Fruit fly (Drosophila melanogaster) whole organism, prepupa: Measurements from ENCODE around the gene eater.

Experiments
- Blimp-1 ChIP-seq: fragments of 200-800 bp; sonication (Bioruptor generic); optimal IDR thresholded peaks from 3 replicates; lab custom pipeline; 2017; ENCODE audit warnings: missing biosample characterization, missing genetic modification characterization, mild to moderate bottlenecking, moderate library complexity, missing genetic modification reagents
- CG10631 ChIP-seq: fragments of 200-800 bp; sonication (Bioruptor generic); optimal IDR thresholded peaks from 2 replicates; lab custom pipeline; 2016; ENCODE audit warnings: missing biosample characterization, missing genetic modification characterization
- CG10669 ChIP-seq: fragments of 200-800 bp; sonication (Bioruptor generic); optimal IDR thresholded peaks from 3 replicates; lab custom pipeline; 2018; ENCODE audit warnings: missing biosample characterization, mild to moderate bottlenecking, missing genetic modification characterization, moderate library complexity
- CG11294 ChIP-seq: fragments of 200-800 bp; sonication (Bioruptor generic); IDR thresholded peaks from 2 replicates; pipeline ENCODE4 v1.3.6; 2022; ENCODE audit warnings: missing biosample characterization, missing genetic modification characterization
- CG11762 ChIP-seq: fragments of 200-800 bp; sonication (Bioruptor generic); optimal IDR thresholded peaks from 3 replicates; lab custom pipeline; 2016; ENCODE audit warnings: missing biosample characterization, missing genetic modification characterization; ENCODE audit not compliant: insufficient read depth
- CG1621 ChIP-seq: fragments of 200-800 bp; sonication (Bioruptor generic); optimal IDR thresholded peaks from 3 replicates; lab custom pipeline; 2018; ENCODE audit warnings: missing biosample characterization, mild to moderate bottlenecking, missing genetic modification characterization
- CG3032 ChIP-seq: fragments of 200-800 bp; optimal IDR thresholded peaks from 2 replicates; lab custom pipeline; 2019; ENCODE audit warnings: missing biosample characterization, mild to moderate bottlenecking, missing genetic modification characterization, moderate library complexity
- CG34406 ChIP-seq: fragments of 200-800 bp; sonication (Bioruptor generic); optimal IDR thresholded peaks from 3 replicates; lab custom pipeline; 2016; ENCODE audit warnings: missing biosample characterization, missing genetic modification characterization
- CG3919 ChIP-seq: fragments of 200-800 bp; sonication (Bioruptor generic); optimal IDR thresholded peaks from 3 replicates; lab custom pipeline; 2016; ENCODE audit warnings: missing biosample characterization, missing genetic modification characterization
- CG4318 ChIP-seq: fragments of 200-800 bp; sonication (Bioruptor generic); optimal IDR thresholded peaks from 3 replicates; lab custom pipeline; 2017; ENCODE audit warnings: missing biosample characterization, mild to moderate bottlenecking, missing genetic modification characterization
- CG6163 ChIP-seq: fragments of 200-800 bp; sonication (Bioruptor generic); IDR thresholded peaks from 3 replicates; pipeline ENCODE4 v1.3.6; 2022; ENCODE audit warnings: missing biosample characterization, missing genetic modification characterization
- CG6276 ChIP-seq: fragments of 200-800 bp; sonication (Bioruptor generic); optimal IDR thresholded peaks from 2 replicates; lab custom pipeline; 2017; ENCODE audit warnings: missing biosample characterization, mild to moderate bottlenecking, missing genetic modification characterization
- CG6792 ChIP-seq: fragments of 200-800 bp; sonication (Bioruptor generic); optimal IDR thresholded peaks from 3 replicates; lab custom pipeline; 2016; ENCODE audit warnings: missing biosample characterization, missing genetic modification characterization
- CG6808 ChIP-seq: fragments of 200-800 bp; sonication (Bioruptor generic); optimal IDR thresholded peaks from 3 replicates; lab custom pipeline; 2017; ENCODE audit warnings: missing biosample characterization, missing genetic modification characterization, mild to moderate bottlenecking, moderate library complexity, missing genetic modification reagents
- CG7368 ChIP-seq: fragments of 200-800 bp; sonication (Bioruptor generic); optimal IDR thresholded peaks from 3 replicates; lab custom pipeline; 2016; ENCODE audit warnings: missing biosample characterization, missing genetic modification characterization
- CG8119 ChIP-seq: fragments of 200-800 bp; sonication (Bioruptor generic); IDR thresholded peaks from 3 replicates; pipeline ENCODE4 v1.3.6; 2022; ENCODE audit warnings: missing biosample characterization, missing genetic modification characterization
- CG8319 ChIP-seq: fragments of 200-800 bp; sonication (Bioruptor generic); optimal IDR thresholded peaks from 3 replicates; lab custom pipeline; 2016; ENCODE audit warnings: missing biosample characterization, missing genetic modification characterization
- CG8632 ChIP-seq: fragments of 200-800 bp; sonication (Bioruptor generic); optimal IDR thresholded peaks from 3 replicates; lab custom pipeline; 2016; ENCODE audit warnings: missing biosample characterization, missing genetic modification characterization
- CG9139 ChIP-seq: fragments of 200-800 bp; sonication (Bioruptor generic); optimal IDR thresholded peaks from 3 replicates; lab custom pipeline; 2017; ENCODE audit warnings: missing biosample characterization, mild to moderate bottlenecking, missing genetic modification characterization
- Eip75B ChIP-seq: fragments of 200-800 bp; sonication (Bioruptor generic); optimal IDR thresholded peaks from 3 replicates; lab custom pipeline; 2016; ENCODE audit warnings: missing biosample characterization, missing genetic modification characterization
- Eip78C ChIP-seq: fragments of 200-800 bp; sonication (Bioruptor generic); peaks from one replicate; lab custom pipeline; 2016; ENCODE audit warnings: missing biosample characterization, missing genetic modification characterization
- Ets21C ChIP-seq: fragments of 200-800 bp; sonication (Bioruptor generic); optimal IDR thresholded peaks from 3 replicates; lab custom pipeline; 2016; ENCODE audit warnings: missing biosample characterization, missing genetic modification characterization
- Gug ChIP-seq: fragments of 200-800 bp; sonication (Bioruptor generic); IDR thresholded peaks from 2 replicates; pipeline ENCODE4 v1.3.6; 2022; ENCODE audit warnings: missing biosample characterization, missing genetic modification characterization
- Hr38 ChIP-seq: sonication (Bioruptor generic); optimal IDR thresholded peaks from 2 replicates; lab custom pipeline; 2016; ENCODE audit warnings: missing biosample characterization, missing genetic modification characterization
- Hr39 ChIP-seq: fragments of 200-800 bp; sonication (Bioruptor generic); optimal IDR thresholded peaks from 2 replicates; lab custom pipeline; 2016; ENCODE audit warnings: missing biosample characterization, missing genetic modification characterization
- Hr4 ChIP-seq: fragments of 200-800 bp; sonication (Bioruptor generic); optimal IDR thresholded peaks from 3 replicates; lab custom pipeline; 2016; ENCODE audit warnings: missing biosample characterization, missing genetic modification characterization
- Lpt ChIP-seq: fragments of 200-800 bp; sonication (Bioruptor generic); optimal IDR thresholded peaks from 3 replicates; lab custom pipeline; 2016; ENCODE audit warnings: missing biosample characterization, missing genetic modification characterization
- Met ChIP-seq: fragments of 200-800 bp; sonication (Bioruptor generic); optimal IDR thresholded peaks from 3 replicates; lab custom pipeline; 2016; ENCODE audit warnings: missing biosample characterization, missing genetic modification characterization
- OdsH ChIP-seq: fragments of 200-800 bp; sonication (Bioruptor generic); optimal IDR thresholded peaks from 3 replicates; lab custom pipeline; 2016; ENCODE audit warnings: missing biosample characterization, missing genetic modification characterization
- Smox ChIP-seq: fragments of 200-800 bp; sonication (Bioruptor generic); optimal IDR thresholded peaks from 3 replicates; lab custom pipeline; 2016; ENCODE audit warnings: missing biosample characterization, missing genetic modification characterization
- Sox102F ChIP-seq: fragments of 200-800 bp; sonication (Bioruptor generic); optimal IDR thresholded peaks from 2 replicates; lab custom pipeline; 2016; ENCODE audit warnings: missing biosample characterization, mild to moderate bottlenecking, missing genetic modification characterization
- Sox14 ChIP-seq: fragments of 200-800 bp; sonication (Bioruptor generic); optimal IDR thresholded peaks from 3 replicates; lab custom pipeline; 2016; ENCODE audit warnings: missing biosample characterization, missing genetic modification characterization
- Sox15 ChIP-seq: fragments of 200-800 bp; sonication (Bioruptor generic); optimal IDR thresholded peaks from 3 replicates; lab custom pipeline; 2016; ENCODE audit warnings: missing biosample characterization, missing genetic modification characterization
- achi ChIP-seq: fragments of 200-800 bp; sonication (Bioruptor generic); optimal IDR thresholded peaks from 3 replicates; lab custom pipeline; 2016; ENCODE audit warnings: missing biosample characterization, missing genetic modification characterization
- acj6 ChIP-seq: fragments of 200-800 bp; sonication (Bioruptor generic); optimal IDR thresholded peaks from 3 replicates; lab custom pipeline; 2016; ENCODE audit warnings: missing biosample characterization, missing genetic modification characterization
- cyc ChIP-seq: fragments of 200-800 bp; sonication (Bioruptor generic); optimal IDR thresholded peaks from 3 replicates; lab custom pipeline; 2016; ENCODE audit warnings: missing biosample characterization, missing genetic modification characterization
- dac ChIP-seq: fragments of 200-800 bp; sonication (Bioruptor generic); optimal IDR thresholded peaks from 2 replicates; lab custom pipeline; 2017; ENCODE audit warnings: missing biosample characterization, mild to moderate bottlenecking, missing genetic modification characterization
- dsx ChIP-seq: fragments of 200-800 bp; optimal IDR thresholded peaks from 3 replicates; lab custom pipeline; 2019; ENCODE audit warnings: missing biosample characterization, mild to moderate bottlenecking, missing genetic modification characterization, moderate library complexity; ENCODE audit not compliant: poor library complexity, severe bottlenecking
- eg ChIP-seq: fragments of 200-800 bp; sonication (Bioruptor generic); IDR thresholded peaks from 3 replicates; pipeline ENCODE4 v1.3.6; 2022; ENCODE audit warnings: missing biosample characterization, missing genetic modification characterization
- fd59A ChIP-seq: fragments of 200-800 bp; sonication (Bioruptor generic); optimal IDR thresholded peaks from 2 replicates; lab custom pipeline; 2017; ENCODE audit warnings: missing biosample characterization, mild to moderate bottlenecking, missing genetic modification characterization, missing genetic modification reagents
- fd85E ChIP-seq: fragments of 200-800 bp; sonication (Bioruptor generic); optimal IDR thresholded peaks from 3 replicates; lab custom pipeline; 2016; ENCODE audit warnings: missing biosample characterization, missing genetic modification characterization
- fkh ChIP-seq: fragments of 200-800 bp; sonication (Bioruptor generic); optimal IDR thresholded peaks from 3 replicates; lab custom pipeline; 2017; ENCODE audit warnings: missing biosample characterization, mild to moderate bottlenecking, missing genetic modification characterization, moderate library complexity
- lz ChIP-seq: fragments of 200-800 bp; sonication (Bioruptor generic); optimal IDR thresholded peaks from 3 replicates; lab custom pipeline; 2016; ENCODE audit warnings: missing biosample characterization, missing genetic modification characterization
- net ChIP-seq: fragments of 200-800 bp; sonication (Bioruptor generic); optimal IDR thresholded peaks from 3 replicates; lab custom pipeline; 2016; ENCODE audit warnings: missing biosample characterization, missing genetic modification characterization
- pdm3 ChIP-seq: fragments of 200-800 bp; sonication (Bioruptor generic); optimal IDR thresholded peaks from 3 replicates; lab custom pipeline; 2016; ENCODE audit warnings: missing biosample characterization, missing genetic modification characterization
- salr ChIP-seq, 2 experiments: fragments of 200-800 bp; sonication (Bioruptor generic); optimal IDR thresholded peaks; 3 replicates each; lab custom pipeline; 2016 to 2018; ENCODE audit warnings: missing biosample characterization in 2 of 2, missing genetic modification characterization in 2 of 2, mild to moderate bottlenecking in 1 of 2
- spab ChIP-seq: fragments of 200-800 bp; sonication (Bioruptor generic); optimal IDR thresholded peaks from 2 replicates; lab custom pipeline; 2017; ENCODE audit warnings: missing biosample characterization, mild to moderate bottlenecking, missing genetic modification characterization, missing genetic modification reagents
- svp ChIP-seq: fragments of 200-800 bp; sonication (Bioruptor generic); peaks from one replicate; lab custom pipeline; 2016; ENCODE audit warnings: missing biosample characterization, missing genetic modification characterization
- topi ChIP-seq: fragments of 200-800 bp; sonication (Bioruptor generic); optimal IDR thresholded peaks from 3 replicates; lab custom pipeline; 2016; ENCODE audit warnings: missing biosample characterization, missing genetic modification characterization
- vri ChIP-seq: fragments of 200-800 bp; sonication (Bioruptor generic); optimal IDR thresholded peaks from 3 replicates; lab custom pipeline; 2016; ENCODE audit warnings: missing biosample characterization, mild to moderate bottlenecking, missing genetic modification characterization

eater gene

dm6 chr3R:27135692-27136641, 36.5 kb upstream of the eater start:
- no peak for TF ChIP-seq Hr38
- peak; percentile 39 for TF ChIP-seq svp (GFP tag; lab: Kevin White, UChicago)
- TF ChIP-seq Smox (GFP tag; lab: Kevin White, UChicago) = peak; percentile 58
- peak; percentile 93 for TF ChIP-seq fkh (GFP tag; lab: Kevin White, UChicago)
- peak; percentile 69 for TF ChIP-seq CG7368 (GFP tag; lab: Kevin White, UChicago)
- peak; percentile 72 for TF ChIP-seq CG8632 (GFP tag; lab: Kevin White, UChicago)
- peak; percentile 68 for TF ChIP-seq CG34406 (GFP tag; lab: Kevin White, UChicago)
- peak; percentile 59 for TF ChIP-seq Eip75B
- TF ChIP-seq Gug (GFP tag; lab: Robert Waterston, UW) = 0 out of 2 replicates have a peak, but pooled peaks have one; percentile 26
- TF ChIP-seq dsx (GFP tag; lab: Kevin White, UChicago) = peak; percentile 50
- no peak for TF ChIP-seq cyc (GFP tag; lab: Kevin White, UChicago)
- peak; percentile 22 for TF ChIP-seq topi (GFP tag; lab: Kevin White, UChicago)
- peak; percentile 63 for TF ChIP-seq CG3919
- TF ChIP-seq CG10669 (GFP tag; lab: Kevin White, UChicago) = peak; percentile 70
- no peak for TF ChIP-seq Hr39 (GFP tag; lab: Kevin White, UChicago)
- TF ChIP-seq CG6792 = peak; percentile 77
- TF ChIP-seq net (GFP tag; lab: Kevin White, UChicago) = peak; percentile 60
- peak; percentile 49 for TF ChIP-seq Sox102F (GFP tag; lab: Kevin White, UChicago)
- TF ChIP-seq Sox15 = no peak
- TF ChIP-seq CG6276 (GFP tag; lab: Kevin White, UChicago) = no peak
- peak; percentile 35 for TF ChIP-seq fd59A (GFP tag; lab: Kevin White, UChicago)
- TF ChIP-seq Ets21C (GFP tag; lab: Kevin White, UChicago) = no peak
- peak; percentile 63 for TF ChIP-seq spab (GFP tag; lab: Kevin White, UChicago)
- peak; percentile 15 for TF ChIP-seq Met
- TF ChIP-seq Hr4 (GFP tag; lab: Kevin White, UChicago) = no peak
- TF ChIP-seq CG1621 (tag; lab: Kevin White, UChicago) = peak; percentile 54
- TF ChIP-seq Lpt (GFP tag; lab: Kevin White, UChicago) = no peak
- TF ChIP-seq CG8319 (GFP tag; lab: Kevin White, UChicago) = peak; percentile 49
- peak; percentile 41 for TF ChIP-seq achi (GFP tag; lab: Kevin White, UChicago)
- peak; percentile 46 for TF ChIP-seq CG3032
- TF ChIP-seq acj6 (GFP tag; lab: Kevin White, UChicago) = peak; percentile 48
- no peak for TF ChIP-seq dac (GFP tag; lab: Kevin White, UChicago)
- peak; percentile 75 for TF ChIP-seq CG6163 (GFP tag; lab: Robert Waterston, UW)
- TF ChIP-seq Sox14 (GFP tag; lab: Kevin White, UChicago) = peak; percentile 6
- TF ChIP-seq CG10631 (GFP tag; lab: Kevin White, UChicago) = peak; percentile 56
- TF ChIP-seq lz (GFP tag; lab: Kevin White, UChicago) = peak; percentile 45
- peak; percentile 22 for TF ChIP-seq Blimp-1 (GFP tag; lab: Kevin White, UChicago)
- no peak for TF ChIP-seq CG11294 (GFP tag; lab: Robert Waterston, UW)
- TF ChIP-seq pdm3 (GFP tag; lab: Kevin White, UChicago) = peak; percentile 55
- TF ChIP-seq CG9139 = peak; percentile 62
- TF ChIP-seq vri = peak; percentile 64
- TF ChIP-seq CG6808 (GFP tag; lab: Kevin White, UChicago) = peak; percentile 65
- peak; percentile 7 to 28 for TF ChIP-seq salr (GFP tag; optimal IDR thresholded peaks at IDR 0.05; lab: Kevin White, UChicago)
- no peak for TF ChIP-seq eg (GFP tag; lab: Robert Waterston, UW)
- TF ChIP-seq Eip78C = peak; percentile 92
- no peak for TF ChIP-seq CG8119
- TF ChIP-seq OdsH (GFP tag; lab: Kevin White, UChicago) = peak; percentile 42
- TF ChIP-seq fd85E (GFP tag; lab: Kevin White, UChicago) = peak; percentile 23
- peak; percentile 18 for TF ChIP-seq CG11762 (GFP tag; lab: Kevin White, UChicago)
- no peak for TF ChIP-seq CG4318 (GFP tag; lab: Kevin White, UChicago)
